Fruit fly (Drosophila melanogaster) ovary, adult (tissue): ENCODE results near the gene sav.

Source experiments
- CG17801 ChIP-seq: fragments of 200-800 bp; optimal IDR thresholded peaks from 2 replicates; lab custom pipeline; 2019; ENCODE audit warnings: missing biosample characterization, mild to moderate bottlenecking, missing genetic modification characterization, moderate library complexity; ENCODE audit not compliant: partially characterized antibody

sav gene

DNA sequence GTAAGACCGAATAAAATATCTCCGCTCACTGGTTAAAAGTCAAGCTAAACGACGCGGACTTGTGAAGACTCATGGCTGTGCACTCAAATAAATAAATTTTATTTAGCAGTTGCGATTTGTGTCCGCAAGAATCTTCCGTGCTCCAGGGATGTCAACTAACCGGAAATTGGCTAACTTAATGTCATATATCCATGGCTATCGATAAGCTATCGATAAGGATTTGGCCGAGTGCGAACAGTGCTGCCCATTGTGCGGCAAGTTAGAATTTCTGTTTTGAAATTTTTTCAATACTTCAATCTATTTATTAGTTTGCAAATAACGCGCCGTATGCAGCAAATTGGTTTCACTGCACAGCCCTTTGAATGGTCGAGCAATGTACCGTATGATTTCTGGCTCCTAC lies 7.2 kb downstream of the sav start, which contains the start of gene p53:
p53 (minus strand) TSS at position 147 of the 400 bp plus-strand sequence.
- no peak for TF ChIP-seq CG17801 (GFP tag; lab: Kevin White, UChicago)

DNA sequence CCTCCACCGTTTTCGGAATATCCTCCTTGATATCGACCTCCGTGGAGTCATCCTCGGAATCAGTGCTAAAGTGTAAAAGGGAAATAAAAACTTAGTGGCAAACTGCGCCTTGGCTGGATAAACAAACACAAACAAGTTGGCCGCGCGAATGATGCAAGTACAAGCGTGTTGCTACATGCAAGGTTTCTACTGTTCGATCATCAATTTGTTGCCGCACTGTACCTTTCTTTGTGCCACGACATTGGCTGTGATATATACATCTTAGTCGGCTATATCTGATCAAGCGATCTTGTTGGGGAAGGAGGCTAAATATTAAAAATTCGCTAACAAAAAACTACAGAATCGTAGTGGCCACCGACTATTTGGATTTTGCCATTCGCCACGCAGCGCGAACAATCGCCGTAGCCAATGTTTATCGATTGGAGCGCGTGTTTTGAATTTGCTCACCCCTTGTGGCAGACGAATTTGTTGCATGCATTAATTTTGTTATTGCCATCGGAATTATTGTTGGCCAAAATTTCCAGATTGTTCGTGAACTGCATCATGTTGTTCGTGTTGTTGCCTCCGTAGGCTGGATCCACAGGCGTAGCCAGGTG lies 7.9 kb downstream of the sav start:
- TF ChIP-seq CG17801 (GFP tag; lab: Kevin White, UChicago) = no peak

DNA sequence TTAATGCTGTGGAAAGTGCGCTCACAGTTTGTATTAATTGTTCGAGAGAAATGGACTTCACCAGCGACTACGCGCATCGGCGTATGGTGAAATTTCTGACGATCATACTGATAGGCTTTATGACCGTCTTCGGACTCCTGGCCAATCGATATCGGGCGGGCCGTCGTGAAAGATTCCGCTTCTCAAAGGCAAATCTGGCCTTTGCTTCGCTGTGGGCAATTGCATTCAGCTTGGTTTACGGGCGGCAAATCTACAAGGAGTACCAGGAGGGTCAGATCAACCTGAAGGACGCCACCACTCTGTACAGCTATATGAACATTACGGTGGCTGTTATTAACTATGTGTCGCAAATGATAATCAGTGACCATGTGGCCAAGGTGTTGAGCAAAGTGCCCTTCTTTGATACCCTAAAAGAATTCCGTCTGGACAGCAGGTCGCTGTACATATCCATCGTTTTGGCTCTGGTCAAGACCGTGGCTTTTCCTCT lies 9.4 kb downstream of the sav start, which contains the start of gene Gr94a:
Gr94a (plus strand) TSS at position 51 of the 487 bp plus-strand sequence.
- TF ChIP-seq CG17801 (GFP tag; lab: Kevin White, UChicago) = no peak

DNA sequence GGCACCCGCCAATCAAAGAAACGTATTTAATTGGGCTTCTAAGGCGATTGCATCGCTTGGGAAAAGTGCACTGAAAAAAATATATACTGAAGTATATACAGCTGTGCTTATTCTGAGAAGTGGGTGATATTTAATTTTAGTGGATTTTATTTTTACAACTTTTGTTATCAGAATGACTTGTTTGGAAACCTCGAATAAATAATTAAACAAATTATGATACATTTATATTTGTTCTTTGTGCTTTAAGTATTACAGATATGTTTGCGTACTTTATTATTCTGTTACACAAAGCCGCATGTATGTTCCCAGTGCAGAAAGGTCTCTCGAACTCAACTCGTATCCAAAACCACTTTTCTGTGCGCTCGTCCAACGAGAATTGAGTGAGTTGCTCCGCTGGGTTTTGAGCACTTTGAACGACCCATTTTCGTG lies 12.4 kb downstream of the sav start:
- TF ChIP-seq CG17801 (GFP tag; lab: Kevin White, UChicago) = no peak

DNA sequence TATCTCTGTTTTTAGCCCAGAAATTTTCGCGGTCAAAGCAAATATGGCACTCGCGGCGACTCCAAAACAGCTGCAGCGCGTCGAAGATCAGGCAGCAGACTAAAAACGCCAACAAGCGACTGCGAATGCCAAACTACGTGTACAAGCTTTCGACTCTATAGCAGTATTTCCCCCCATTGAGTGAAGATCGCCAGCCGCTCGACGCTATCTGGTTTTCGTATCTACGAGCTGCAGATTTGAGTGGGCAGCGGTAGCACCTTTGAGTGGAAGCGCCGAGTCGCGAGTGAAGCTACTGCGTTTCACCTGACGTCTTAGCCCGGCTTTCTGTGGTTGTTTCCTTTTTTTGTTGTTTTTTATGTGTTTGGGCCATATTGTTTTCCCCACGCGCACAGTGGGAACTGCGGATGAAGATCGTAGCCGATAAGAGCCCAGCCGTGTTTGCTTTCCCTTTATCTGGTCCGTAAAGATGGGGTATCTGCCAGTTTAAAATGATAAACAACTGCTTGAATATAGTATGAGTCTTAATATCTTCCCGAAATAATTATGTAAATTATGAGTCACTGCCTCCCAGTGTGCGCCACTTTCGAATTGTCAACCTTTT lies 12.9 kb downstream of the sav start, which contains the start of gene CG17121:
CG17121 (minus strand) TSS at position 126 of the 601 bp plus-strand sequence.
- no peak for TF ChIP-seq CG17801 (GFP tag; lab: Kevin White, UChicago)

DNA sequence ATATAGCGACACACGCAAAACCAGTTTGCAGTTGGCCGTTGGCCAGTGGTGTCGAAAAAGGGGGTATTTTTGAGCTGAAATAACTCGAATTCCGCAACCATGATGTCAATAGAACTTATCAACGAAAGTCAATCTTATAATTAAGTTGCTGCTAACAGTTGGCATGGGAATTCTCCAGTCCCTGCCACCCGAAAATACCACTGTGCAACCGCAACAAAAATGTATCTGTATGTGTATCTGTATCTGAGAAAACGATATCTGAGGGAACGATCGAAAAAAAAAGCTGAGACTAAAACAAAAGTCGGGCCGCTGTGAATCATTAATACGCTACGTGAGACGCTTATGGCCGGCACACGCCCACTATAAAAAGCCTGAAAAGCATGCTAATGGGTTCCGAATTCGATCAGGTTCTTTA lies 14.6 kb downstream of the sav start:
- TF ChIP-seq CG17801 (GFP tag; lab: Kevin White, UChicago) = no peak

DNA sequence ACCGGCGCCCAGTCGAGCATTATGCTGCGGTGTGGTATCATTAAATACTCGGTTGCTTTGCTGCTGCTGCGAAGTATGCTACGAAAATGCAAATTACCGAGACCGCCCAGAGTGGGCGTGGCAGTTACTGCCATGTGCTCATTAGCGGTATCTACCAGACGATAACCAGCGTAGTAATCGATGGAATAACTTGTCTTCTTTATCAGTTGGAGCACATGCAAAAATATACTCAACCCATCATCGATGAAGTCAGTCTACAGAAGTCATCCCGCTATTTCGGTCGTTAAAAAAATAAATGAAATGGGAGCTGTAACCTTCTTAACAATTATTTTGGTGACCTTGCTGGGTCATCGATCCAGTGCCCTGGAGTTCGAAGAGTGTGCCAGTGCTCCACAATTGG lies 17.4 kb downstream of the sav start, which contains the start of gene CG13837:
CG13837 (plus strand) TSS at position 301 of the 400 bp plus-strand sequence.
- TF ChIP-seq CG17801 (GFP tag; lab: Kevin White, UChicago) = no peak

DNA sequence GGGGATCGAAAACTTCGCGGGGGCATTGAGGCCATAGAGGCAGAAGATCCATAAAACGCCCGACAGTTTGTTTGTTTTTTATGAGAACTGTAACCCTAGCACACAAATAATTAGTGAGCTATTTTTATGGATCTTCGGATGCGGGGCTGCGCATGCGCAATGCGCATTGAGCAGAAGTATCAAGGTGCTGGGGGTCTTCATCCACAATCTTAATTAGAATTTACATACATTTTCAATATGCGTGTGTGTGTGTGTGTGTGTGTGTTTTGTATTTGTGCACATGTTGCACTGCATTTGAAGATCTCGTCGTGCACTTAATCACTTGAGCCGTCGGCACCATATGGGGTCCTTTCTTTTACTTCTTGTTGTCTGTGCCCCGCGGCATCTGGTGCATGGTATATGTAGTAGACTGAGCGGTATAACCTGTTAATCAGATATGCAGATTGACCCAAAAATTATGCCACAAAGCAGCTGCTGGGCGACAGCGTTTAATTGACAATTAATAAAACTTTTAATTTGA lies 18.3 kb downstream of the sav start:
- no peak for TF ChIP-seq CG17801 (GFP tag; lab: Kevin White, UChicago)

DNA sequence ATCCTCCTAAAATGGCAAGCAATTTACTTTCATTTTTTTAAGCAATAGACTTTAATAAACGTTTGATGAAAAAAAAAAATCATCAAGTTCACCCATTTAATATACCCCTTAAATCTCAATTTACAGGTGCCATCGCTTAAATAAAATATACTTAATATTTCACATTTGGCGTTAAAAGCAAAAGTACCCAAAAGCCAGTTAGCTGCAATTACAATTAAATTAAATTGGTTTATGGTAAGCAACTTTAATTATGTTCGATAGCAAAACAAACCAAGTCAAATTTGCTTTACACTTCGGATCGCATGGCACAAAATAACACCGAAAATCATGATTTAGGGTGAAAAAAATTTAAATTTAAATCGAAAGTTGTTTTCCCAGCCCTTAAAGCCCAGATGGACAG lies 19.2 kb downstream of the sav start, which contains the start of gene CG13838:
CG13838 (plus strand) TSS at position 301 of the 400 bp plus-strand sequence.
- TF ChIP-seq CG17801 (GFP tag; lab: Kevin White, UChicago) = no peak

DNA sequence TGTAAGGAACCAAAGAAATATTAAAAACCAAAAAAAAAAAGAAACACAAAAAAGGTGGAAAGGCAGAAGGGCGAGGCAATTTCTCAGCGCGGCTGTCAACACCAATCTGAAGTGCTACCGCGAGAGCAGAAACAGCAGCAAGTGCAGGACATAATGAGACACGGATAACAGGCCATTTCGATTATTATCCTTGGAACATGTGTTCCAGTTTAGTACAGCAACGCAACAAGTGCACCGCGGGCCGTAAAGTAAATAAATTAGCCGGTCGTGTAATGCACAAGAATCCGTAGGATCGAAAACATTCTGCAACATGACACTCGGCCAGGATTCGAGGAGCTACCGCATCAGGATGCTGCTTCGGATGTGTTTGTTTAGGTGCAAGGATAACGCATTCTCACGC lies 23.0 kb downstream of the sav start:
- TF ChIP-seq CG17801 (GFP tag; lab: Kevin White, UChicago) = no peak

DNA sequence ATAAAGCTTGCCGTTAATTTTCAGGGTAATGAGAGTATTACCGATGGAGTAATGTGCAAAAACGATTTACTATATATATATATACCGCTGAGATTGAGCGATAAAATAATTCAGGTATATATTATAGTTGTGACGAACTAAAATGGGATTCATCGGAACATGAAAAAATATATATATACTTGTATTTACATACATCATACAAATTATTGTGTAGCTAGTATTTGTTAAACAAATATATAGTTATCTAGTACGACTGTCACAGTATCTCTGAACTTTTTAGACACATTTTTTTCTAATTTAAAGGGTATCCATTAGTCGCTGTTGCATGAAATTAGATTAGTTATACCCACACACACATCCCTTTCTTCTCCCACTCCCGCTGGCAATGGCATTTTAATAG lies 24.8 kb downstream of the sav start:
- no peak for TF ChIP-seq CG17801 (GFP tag; lab: Kevin White, UChicago)

DNA sequence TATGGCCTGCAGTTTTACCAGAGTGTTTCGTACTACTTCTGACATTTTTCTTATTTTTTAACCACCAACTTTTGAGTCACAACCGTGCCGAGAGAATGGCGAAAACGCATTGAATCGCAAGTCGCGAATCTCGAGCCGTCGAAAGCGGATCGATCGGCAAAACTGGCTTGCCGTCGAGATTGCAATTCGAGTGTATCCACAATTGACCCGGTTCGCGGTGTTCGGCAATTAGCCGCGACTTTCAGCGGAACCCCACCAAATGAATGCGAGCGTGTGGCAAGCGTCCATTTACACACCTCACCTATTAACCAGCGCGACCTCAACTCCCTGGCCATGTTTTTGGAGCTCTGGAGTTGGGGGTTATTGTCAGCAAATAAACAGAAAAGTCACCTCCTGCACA lies 25.6 kb downstream of the sav start, which contains the start of gene CG13833:
CG13833 (minus strand) TSS at position 101 of the 400 bp plus-strand sequence.
- no peak for TF ChIP-seq CG17801 (GFP tag; lab: Kevin White, UChicago)

DNA sequence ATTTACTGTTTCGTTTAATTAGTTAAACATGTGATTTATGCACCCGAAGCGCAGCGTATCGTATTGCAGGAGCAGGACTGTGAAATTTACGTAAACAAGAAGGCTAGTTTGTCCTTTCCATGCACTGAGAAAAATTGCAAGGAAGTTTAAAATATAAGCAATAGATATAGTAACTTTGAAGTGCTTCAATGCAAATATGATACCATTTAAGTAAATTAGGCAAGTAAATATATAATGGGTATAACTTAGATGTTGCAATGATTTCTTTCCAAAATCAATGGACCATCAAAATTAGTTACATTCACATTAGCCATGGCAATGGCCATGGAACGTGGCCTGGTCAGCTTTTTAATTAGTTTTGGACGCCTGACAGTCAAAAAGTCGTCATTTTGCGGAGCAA lies 30.2 kb downstream of the sav start:
- TF ChIP-seq CG17801 (GFP tag; lab: Kevin White, UChicago) = no peak

DNA sequence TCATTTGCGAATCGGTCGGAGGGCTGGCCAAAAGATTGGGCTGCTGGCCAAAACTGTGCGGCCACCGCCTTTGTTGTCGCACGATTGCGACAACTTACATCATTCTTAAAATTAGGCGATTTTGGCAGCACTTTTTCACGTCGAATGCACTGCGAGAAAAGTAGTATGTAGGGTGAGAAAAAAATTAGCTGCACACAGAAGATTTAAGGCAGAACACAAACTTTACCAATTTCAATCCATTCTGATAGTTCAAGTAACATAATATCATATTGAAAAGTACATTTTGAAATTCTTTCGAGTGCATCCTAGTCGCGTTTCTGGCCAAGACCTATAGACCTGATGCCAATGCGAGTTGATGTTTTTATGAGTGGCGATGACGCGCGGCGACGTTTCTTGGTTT lies 32.6 kb downstream of the sav start:
- TF ChIP-seq CG17801 (GFP tag; lab: Kevin White, UChicago) = no peak

DNA sequence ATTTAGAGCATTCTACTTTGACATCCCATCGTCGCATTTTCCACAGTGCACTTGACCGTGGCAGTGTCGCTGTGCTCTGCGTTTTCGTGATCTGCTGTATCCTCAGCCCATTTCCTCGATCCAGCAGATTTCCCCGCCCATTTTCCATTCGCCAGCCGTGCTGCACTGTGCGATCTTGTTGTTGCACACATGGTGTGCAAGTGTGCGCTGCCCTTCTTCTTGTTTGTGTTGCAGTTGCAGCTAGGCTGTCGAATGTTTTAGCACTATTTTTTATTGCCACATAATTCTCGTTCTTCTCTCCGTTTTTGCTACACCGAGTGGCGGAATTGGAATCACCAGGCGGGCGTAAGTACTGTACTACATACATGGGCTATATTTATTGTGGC lies 33.7 kb downstream of the sav start:
- no peak for TF ChIP-seq CG17801 (GFP tag; lab: Kevin White, UChicago)
